Worm (Caenorhabditis elegans): ENCODE data around the gene ins-10.

ce11 chrV:14057540-14057939 is 23.8 kb downstream of the ins-10 start, which contains the start of gene F58D12.3:
- no peak for TF ChIP-seq unc-39 (tag; optimal IDR thresholded peaks at IDR 0.05)
- no peak for TF ChIP-seq blmp-1 (tag; optimal IDR thresholded peaks at IDR 0.05)
- no peak for TF ChIP-seq unc-120 (tag; optimal IDR thresholded peaks at IDR 0.05; ENCODE audit: poor library complexity, severe bottlenecking)
- TF ChIP-seq elt-3 (tag; optimal IDR thresholded peaks at IDR 0.05), result no peak
- TF ChIP-seq lin-13 (tag; optimal IDR thresholded peaks at IDR 0.05), result no peak
- TF ChIP-seq sptf-1 (tag; optimal IDR thresholded peaks at IDR 0.05), result no peak
- TF ChIP-seq unc-62 (GFP tag; optimal IDR thresholded peaks at IDR 0.05), result no peak
- TF ChIP-seq pha-4 (tag; optimal IDR thresholded peaks at IDR 0.05), result no peak
- no peak for TF ChIP-seq elt-1 (tag; optimal IDR thresholded peaks at IDR 0.05; ENCODE audit: borderline replicate concordance, insufficient read depth)
- TF ChIP-seq mab-5 (tag; optimal IDR thresholded peaks at IDR 0.05), result no peak
- TF ChIP-seq lsy-2 (tag; optimal IDR thresholded peaks at IDR 0.05), result no peak
- no peak for TF ChIP-seq snpc-4 (tag; optimal IDR thresholded peaks at IDR 0.05)
- TF ChIP-seq ceh-39 (tag; optimal IDR thresholded peaks at IDR 0.05), result no peak
- TF ChIP-seq mls-2 (tag; optimal IDR thresholded peaks at IDR 0.05), result no peak
